Fruit fly (Drosophila melanogaster) whole organism, prepupa: ENCODE results near the gene Cyp4ac3.

Experiments
- Blimp-1 ChIP-seq: fragments of 200-800 bp; sonication (Bioruptor generic); optimal IDR thresholded peaks from 3 replicates; lab custom pipeline; 2017; ENCODE audit warnings: missing biosample characterization, missing genetic modification characterization, mild to moderate bottlenecking, moderate library complexity, missing genetic modification reagents
- CG10631 ChIP-seq: fragments of 200-800 bp; sonication (Bioruptor generic); optimal IDR thresholded peaks from 2 replicates; lab custom pipeline; 2016; ENCODE audit warnings: missing biosample characterization, missing genetic modification characterization
- CG10669 ChIP-seq: fragments of 200-800 bp; sonication (Bioruptor generic); optimal IDR thresholded peaks from 3 replicates; lab custom pipeline; 2018; ENCODE audit warnings: missing biosample characterization, mild to moderate bottlenecking, missing genetic modification characterization, moderate library complexity
- CG11762 ChIP-seq: fragments of 200-800 bp; sonication (Bioruptor generic); optimal IDR thresholded peaks from 3 replicates; lab custom pipeline; 2016; ENCODE audit warnings: missing biosample characterization, missing genetic modification characterization; ENCODE audit not compliant: insufficient read depth
- CG15336 ChIP-seq: fragments of 200-800 bp; sonication (Bioruptor generic); IDR thresholded peaks from 2 replicates; pipeline ENCODE4 v1.3.6; 2022; ENCODE audit warnings: missing biosample characterization, missing genetic modification characterization
- CG3032 ChIP-seq: fragments of 200-800 bp; optimal IDR thresholded peaks from 2 replicates; lab custom pipeline; 2019; ENCODE audit warnings: missing biosample characterization, mild to moderate bottlenecking, missing genetic modification characterization, moderate library complexity
- CG4318 ChIP-seq: fragments of 200-800 bp; sonication (Bioruptor generic); optimal IDR thresholded peaks from 3 replicates; lab custom pipeline; 2017; ENCODE audit warnings: missing biosample characterization, mild to moderate bottlenecking, missing genetic modification characterization
- CG6163 ChIP-seq: fragments of 200-800 bp; sonication (Bioruptor generic); IDR thresholded peaks from 3 replicates; pipeline ENCODE4 v1.3.6; 2022; ENCODE audit warnings: missing biosample characterization, missing genetic modification characterization
- CG6854 ChIP-seq: fragments of 200-800 bp; sonication (Bioruptor generic); optimal IDR thresholded peaks from 2 replicates; lab custom pipeline; 2017; ENCODE audit warnings: missing biosample characterization, mild to moderate bottlenecking, missing genetic modification characterization
- CG7368 ChIP-seq: fragments of 200-800 bp; sonication (Bioruptor generic); optimal IDR thresholded peaks from 3 replicates; lab custom pipeline; 2016; ENCODE audit warnings: missing biosample characterization, missing genetic modification characterization
- CG8119 ChIP-seq: fragments of 200-800 bp; sonication (Bioruptor generic); IDR thresholded peaks from 3 replicates; pipeline ENCODE4 v1.3.6; 2022; ENCODE audit warnings: missing biosample characterization, missing genetic modification characterization
- CG8319 ChIP-seq: fragments of 200-800 bp; sonication (Bioruptor generic); optimal IDR thresholded peaks from 3 replicates; lab custom pipeline; 2016; ENCODE audit warnings: missing biosample characterization, missing genetic modification characterization
- CG8632 ChIP-seq: fragments of 200-800 bp; sonication (Bioruptor generic); optimal IDR thresholded peaks from 3 replicates; lab custom pipeline; 2016; ENCODE audit warnings: missing biosample characterization, missing genetic modification characterization
- CG9139 ChIP-seq: fragments of 200-800 bp; sonication (Bioruptor generic); optimal IDR thresholded peaks from 3 replicates; lab custom pipeline; 2017; ENCODE audit warnings: missing biosample characterization, mild to moderate bottlenecking, missing genetic modification characterization
- Eip75B ChIP-seq: fragments of 200-800 bp; sonication (Bioruptor generic); optimal IDR thresholded peaks from 3 replicates; lab custom pipeline; 2016; ENCODE audit warnings: missing biosample characterization, missing genetic modification characterization
- Eip78C ChIP-seq: fragments of 200-800 bp; sonication (Bioruptor generic); peaks from one replicate; lab custom pipeline; 2016; ENCODE audit warnings: missing biosample characterization, missing genetic modification characterization
- Ets96B ChIP-seq: fragments of 200-800 bp; optimal IDR thresholded peaks from 2 replicates; lab custom pipeline; 2019; ENCODE audit warnings: missing biosample characterization, mild to moderate bottlenecking, missing genetic modification characterization, moderate library complexity
- Hr4 ChIP-seq: fragments of 200-800 bp; sonication (Bioruptor generic); optimal IDR thresholded peaks from 3 replicates; lab custom pipeline; 2016; ENCODE audit warnings: missing biosample characterization, missing genetic modification characterization
- Lpt ChIP-seq: fragments of 200-800 bp; sonication (Bioruptor generic); optimal IDR thresholded peaks from 3 replicates; lab custom pipeline; 2016; ENCODE audit warnings: missing biosample characterization, missing genetic modification characterization
- Met ChIP-seq: fragments of 200-800 bp; sonication (Bioruptor generic); optimal IDR thresholded peaks from 3 replicates; lab custom pipeline; 2016; ENCODE audit warnings: missing biosample characterization, missing genetic modification characterization
- OdsH ChIP-seq: fragments of 200-800 bp; sonication (Bioruptor generic); optimal IDR thresholded peaks from 3 replicates; lab custom pipeline; 2016; ENCODE audit warnings: missing biosample characterization, missing genetic modification characterization
- Sox14 ChIP-seq: fragments of 200-800 bp; sonication (Bioruptor generic); optimal IDR thresholded peaks from 3 replicates; lab custom pipeline; 2016; ENCODE audit warnings: missing biosample characterization, missing genetic modification characterization
- achi ChIP-seq: fragments of 200-800 bp; sonication (Bioruptor generic); optimal IDR thresholded peaks from 3 replicates; lab custom pipeline; 2016; ENCODE audit warnings: missing biosample characterization, missing genetic modification characterization
- cyc ChIP-seq: fragments of 200-800 bp; sonication (Bioruptor generic); optimal IDR thresholded peaks from 3 replicates; lab custom pipeline; 2016; ENCODE audit warnings: missing biosample characterization, missing genetic modification characterization
- dac ChIP-seq: fragments of 200-800 bp; sonication (Bioruptor generic); optimal IDR thresholded peaks from 2 replicates; lab custom pipeline; 2017; ENCODE audit warnings: missing biosample characterization, mild to moderate bottlenecking, missing genetic modification characterization
- dsx ChIP-seq: fragments of 200-800 bp; optimal IDR thresholded peaks from 3 replicates; lab custom pipeline; 2019; ENCODE audit warnings: missing biosample characterization, mild to moderate bottlenecking, missing genetic modification characterization, moderate library complexity; ENCODE audit not compliant: poor library complexity, severe bottlenecking
- eg ChIP-seq: fragments of 200-800 bp; sonication (Bioruptor generic); IDR thresholded peaks from 3 replicates; pipeline ENCODE4 v1.3.6; 2022; ENCODE audit warnings: missing biosample characterization, missing genetic modification characterization
- esn ChIP-seq: fragments of 200-800 bp; sonication (Bioruptor generic); optimal IDR thresholded peaks from 2 replicates; lab custom pipeline; 2016; ENCODE audit warnings: missing biosample characterization, mild to moderate bottlenecking, missing genetic modification characterization, moderate library complexity
- fd59A ChIP-seq: fragments of 200-800 bp; sonication (Bioruptor generic); optimal IDR thresholded peaks from 2 replicates; lab custom pipeline; 2017; ENCODE audit warnings: missing biosample characterization, mild to moderate bottlenecking, missing genetic modification characterization, missing genetic modification reagents
- fd85E ChIP-seq: fragments of 200-800 bp; sonication (Bioruptor generic); optimal IDR thresholded peaks from 3 replicates; lab custom pipeline; 2016; ENCODE audit warnings: missing biosample characterization, missing genetic modification characterization
- lz ChIP-seq: fragments of 200-800 bp; sonication (Bioruptor generic); optimal IDR thresholded peaks from 3 replicates; lab custom pipeline; 2016; ENCODE audit warnings: missing biosample characterization, missing genetic modification characterization
- net ChIP-seq: fragments of 200-800 bp; sonication (Bioruptor generic); optimal IDR thresholded peaks from 3 replicates; lab custom pipeline; 2016; ENCODE audit warnings: missing biosample characterization, missing genetic modification characterization
- salr ChIP-seq, 2 experiments: fragments of 200-800 bp; sonication (Bioruptor generic); optimal IDR thresholded peaks; 3 replicates each; lab custom pipeline; 2016 to 2018; ENCODE audit warnings: missing biosample characterization in 2 of 2, missing genetic modification characterization in 2 of 2, mild to moderate bottlenecking in 1 of 2
- ss ChIP-seq, 2 experiments: fragments of 200-800 bp; sonication (Bioruptor generic); optimal IDR thresholded peaks; 2 replicates in 1 of 2; 3 replicates in 1 of 2; lab custom pipeline; 2017 to 2018; ENCODE audit warnings: mild to moderate bottlenecking in 2 of 2, missing biosample characterization in 2 of 2, missing genetic modification characterization in 2 of 2, moderate library complexity in 1 of 2
- svp ChIP-seq: fragments of 200-800 bp; sonication (Bioruptor generic); peaks from one replicate; lab custom pipeline; 2016; ENCODE audit warnings: missing biosample characterization, missing genetic modification characterization
- vri ChIP-seq: fragments of 200-800 bp; sonication (Bioruptor generic); optimal IDR thresholded peaks from 3 replicates; lab custom pipeline; 2016; ENCODE audit warnings: missing biosample characterization, mild to moderate bottlenecking, missing genetic modification characterization

Cyp4ac3 gene

DNA sequence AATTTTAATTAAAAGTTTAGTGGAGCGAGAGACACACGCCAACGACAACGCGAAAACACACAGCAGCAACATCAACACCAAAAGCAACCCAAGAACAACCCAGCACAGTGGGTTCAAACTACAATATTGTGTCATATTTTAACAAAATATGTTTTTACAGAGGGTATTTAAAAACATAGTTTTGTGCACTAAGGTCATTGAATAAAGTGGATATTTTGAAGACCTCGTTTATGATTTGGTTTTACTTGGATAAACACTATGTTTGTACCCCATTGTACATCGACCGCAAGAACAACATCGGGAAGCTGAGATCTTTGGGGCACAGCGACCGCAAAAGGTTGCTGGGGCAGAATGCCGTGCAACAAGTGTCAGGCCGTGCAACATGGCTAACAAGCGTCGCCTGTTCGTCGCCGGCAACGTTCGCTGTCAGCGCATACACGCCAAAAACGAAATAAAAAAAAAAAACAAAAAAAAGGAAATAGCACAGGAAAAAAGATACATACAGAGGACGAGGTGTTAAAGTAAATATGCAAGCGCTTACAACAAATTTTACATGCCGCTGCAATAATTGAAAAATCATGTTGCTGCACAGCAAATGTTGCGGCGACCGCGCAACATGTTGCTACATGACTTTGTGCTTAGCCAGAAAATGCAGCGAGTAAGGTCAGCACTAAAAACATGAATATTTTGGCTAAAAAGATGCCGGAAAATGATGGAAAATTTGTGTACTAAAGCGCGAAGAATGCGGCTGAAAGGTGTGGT is 6.9 kb upstream of the Cyp4ac3 start (continued):
- TF ChIP-seq CG9139 (GFP tag; lab: Kevin White, UChicago): peak; percentile 86
- peak; percentile 74 for TF ChIP-seq Lpt (GFP tag; lab: Kevin White, UChicago)
- peak; percentile 35 for TF ChIP-seq CG4318
- peak; percentile 84 for TF ChIP-seq CG10669 (GFP tag; lab: Kevin White, UChicago)
- TF ChIP-seq Sox14 (GFP tag; lab: Kevin White, UChicago): peak; percentile 91
- TF ChIP-seq ss (GFP tag; optimal IDR thresholded peaks at IDR 0.05; lab: Kevin White, UChicago): peak; percentile 92 to 93
- TF ChIP-seq lz (GFP tag; lab: Kevin White, UChicago): peak; percentile 90
- TF ChIP-seq CG15336: peak; percentile 81
- peak; percentile 76 for TF ChIP-seq OdsH (GFP tag; lab: Kevin White, UChicago)
- peak; percentile 78 for TF ChIP-seq CG10631
- TF ChIP-seq salr (GFP tag; optimal IDR thresholded peaks at IDR 0.05; lab: Kevin White, UChicago): peak; percentile 73 to 87
- peak; percentile 72 for TF ChIP-seq CG7368
- peak; percentile 95 for TF ChIP-seq svp (GFP tag; lab: Kevin White, UChicago)

DNA sequence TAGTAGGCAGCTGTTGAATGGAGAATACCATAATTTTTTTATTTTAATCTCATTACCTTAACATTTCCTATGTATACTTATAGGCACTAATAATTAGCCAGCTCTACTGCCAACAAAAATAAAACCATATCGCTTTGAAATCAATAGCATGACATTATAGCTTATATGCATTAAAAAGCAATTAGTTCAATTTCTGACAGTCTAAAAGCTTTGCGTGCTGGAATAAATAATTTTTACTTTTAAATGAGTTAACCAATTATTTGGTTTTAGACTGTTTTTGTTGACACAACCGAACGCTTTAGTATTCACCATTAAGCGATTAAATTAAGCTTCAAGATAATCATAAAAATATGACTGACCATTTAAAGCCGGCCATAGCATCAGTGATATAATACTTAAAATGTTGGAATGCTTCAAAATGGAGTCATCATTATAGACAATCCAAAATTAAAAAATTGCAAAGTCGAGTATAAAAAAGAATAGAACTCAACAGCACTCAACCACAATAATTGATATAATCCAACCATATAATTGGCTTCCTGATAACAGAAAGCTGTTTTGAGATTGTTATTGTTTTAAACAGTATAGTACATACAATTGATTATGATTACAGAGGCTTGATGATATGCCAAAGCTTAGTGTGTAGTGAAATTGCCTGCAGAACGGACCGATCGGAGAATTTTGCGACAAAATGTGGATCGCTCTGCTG is 4.8 kb upstream of the Cyp4ac3 start, which contains the start of gene Cyp4ac1:
TSS of gene Cyp4ac1 (plus strand) at position 659 of the 709 bp plus-strand sequence.
- no peak for TF ChIP-seq eg (GFP tag; lab: Robert Waterston, UW)
- TF ChIP-seq CG10631: no peak
- TF ChIP-seq vri (GFP tag; lab: Kevin White, UChicago): peak; percentile 65
- TF ChIP-seq salr (GFP tag; optimal IDR thresholded peaks at IDR 0.05; lab: Kevin White, UChicago): no peak

DNA sequence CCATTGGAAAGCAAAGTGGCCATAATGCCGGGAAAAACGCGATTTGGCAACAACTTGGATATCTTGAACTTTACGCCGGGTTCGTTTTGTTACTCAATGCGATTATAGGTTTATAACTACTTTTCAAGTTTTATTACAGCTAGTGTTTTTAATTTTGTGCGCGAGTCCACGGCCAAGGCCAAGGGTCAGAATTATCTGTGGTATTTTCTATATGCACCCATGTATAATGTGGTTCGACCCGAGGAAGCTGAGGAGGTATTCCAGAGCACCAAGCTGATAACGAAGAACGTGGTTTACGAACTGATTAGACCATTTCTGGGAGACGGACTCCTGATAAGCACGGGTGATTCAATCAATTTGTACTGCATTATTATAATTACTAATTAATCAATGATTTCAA is 4.1 kb upstream of the Cyp4ac3 start:
- TF ChIP-seq CG8319 (GFP tag; lab: Kevin White, UChicago): no peak
- TF ChIP-seq svp (GFP tag; lab: Kevin White, UChicago): peak; percentile 95

DNA sequence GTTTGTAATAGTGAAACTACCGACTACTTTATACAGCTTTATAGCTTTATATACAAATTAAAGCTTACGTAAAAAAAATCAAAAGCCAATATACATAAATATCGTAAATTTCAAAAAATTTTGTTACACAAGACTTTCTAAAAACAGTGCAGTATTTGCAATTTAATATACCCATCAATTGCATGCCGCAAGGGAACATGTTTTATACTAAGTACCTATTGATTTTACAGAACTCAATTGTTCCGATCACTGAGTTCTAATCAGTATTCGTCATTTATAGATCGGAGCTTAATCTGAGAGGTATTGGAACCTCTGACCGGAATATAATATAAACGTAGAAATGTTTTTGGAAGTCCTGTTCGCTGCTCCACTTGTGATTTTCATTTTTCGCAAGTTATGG is 2.2 kb upstream of the Cyp4ac3 start, which contains the start of gene Cyp4ac2:
TSS of gene Cyp4ac2 (plus strand) at position 301 of the 400 bp plus-strand sequence.
- TF ChIP-seq salr (GFP tag; optimal IDR thresholded peaks at IDR 0.05; lab: Kevin White, UChicago): no peak
- no peak for TF ChIP-seq cyc
- TF ChIP-seq Eip78C (GFP tag; lab: Kevin White, UChicago): no peak
- no peak for TF ChIP-seq svp (GFP tag; lab: Kevin White, UChicago)
- TF ChIP-seq Blimp-1: no peak
- no peak for TF ChIP-seq CG8319 (GFP tag; lab: Kevin White, UChicago)
- no peak for TF ChIP-seq Hr4 (GFP tag; lab: Kevin White, UChicago)
- TF ChIP-seq fd59A (GFP tag; lab: Kevin White, UChicago): no peak
- no peak for TF ChIP-seq vri (GFP tag; lab: Kevin White, UChicago)
- no peak for TF ChIP-seq CG6854
- TF ChIP-seq achi (GFP tag; lab: Kevin White, UChicago): no peak
- no peak for TF ChIP-seq dac (GFP tag; lab: Kevin White, UChicago)
- TF ChIP-seq CG3032 (tag; lab: Kevin White, UChicago): no peak
- TF ChIP-seq CG7368: no peak
- no peak for TF ChIP-seq CG6163
- no peak for TF ChIP-seq Lpt (GFP tag; lab: Kevin White, UChicago)
- TF ChIP-seq, all 60 proteins: peak for 0

DNA sequence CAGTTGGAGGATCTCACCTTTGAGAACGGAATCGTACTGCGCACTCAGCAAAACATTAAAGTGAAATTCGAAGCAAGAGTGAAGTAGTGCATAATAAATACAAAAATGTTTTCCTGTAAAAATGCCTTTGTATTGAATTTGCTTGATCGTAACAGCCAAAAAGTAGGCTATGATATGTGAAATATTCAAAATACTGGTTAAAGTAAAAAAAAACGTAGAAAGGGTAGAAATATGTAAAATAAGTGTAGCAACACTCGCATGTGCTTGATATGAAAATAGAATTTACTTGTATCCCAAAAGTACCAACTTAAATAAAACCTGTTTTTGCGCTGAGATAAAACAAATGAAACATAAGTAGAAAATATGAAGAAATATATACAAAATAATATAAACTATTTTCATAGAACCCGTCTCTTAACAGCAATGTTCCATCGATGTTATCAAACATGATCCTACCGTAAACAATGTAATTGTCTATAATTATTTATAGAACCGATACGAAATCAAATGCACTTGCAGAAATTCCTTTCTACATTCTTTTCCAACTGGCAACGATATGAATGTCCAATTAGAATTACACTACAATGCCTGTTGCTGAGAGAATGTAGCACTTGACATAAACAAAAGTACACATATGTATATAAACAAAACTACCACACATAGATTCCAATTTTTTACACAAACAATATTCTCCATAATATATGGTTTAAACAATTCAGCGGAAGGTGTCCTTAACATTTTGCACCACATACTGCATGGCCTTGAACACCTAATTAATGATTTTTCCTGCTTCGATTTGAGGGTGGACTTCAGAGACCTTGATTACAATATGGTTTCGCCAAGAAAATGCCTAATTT is 2.1 kb downstream of the Cyp4ac3 start:
- TF ChIP-seq CG10631 (no peak), CG10669 (GFP tag; lab: Kevin White, UChicago) (no peak), salr (GFP tag; optimal IDR thresholded peaks at IDR 0.05; lab: Kevin White, UChicago) (no peak), CG15336 (peak; percentile 18; the same call in 1 of the 2 replicates), CG6854 (no peak), esn (GFP tag; lab: Kevin White, UChicago) (peak; percentile 10), CG8632 (GFP tag; lab: Kevin White, UChicago) (no peak), CG8119 (GFP tag; lab: Robert Waterston, UW) (no peak), lz (GFP tag; lab: Kevin White, UChicago) (no peak), ss (GFP tag; optimal IDR thresholded peaks at IDR 0.05; lab: Kevin White, UChicago) (no peak), Eip78C (GFP tag; lab: Kevin White, UChicago) (peak; percentile 68), Hr4 (GFP tag; lab: Kevin White, UChicago) (peak; percentile 29), fd85E (no peak), Ets96B (tag; lab: Kevin White, UChicago) (peak; percentile 9), Sox14 (GFP tag; lab: Kevin White, UChicago) (peak; percentile 19), Eip75B (GFP tag; lab: Kevin White, UChicago) (no peak), Met (peak; percentile 6), CG6163 (no peak), net (GFP tag; lab: Kevin White, UChicago) (no peak), CG11762 (no peak), dsx (GFP tag; lab: Kevin White, UChicago) (peak; percentile 77)
